Fruit fly (Drosophila melanogaster): Measurements from ENCODE around the gene sob.

DNA sequence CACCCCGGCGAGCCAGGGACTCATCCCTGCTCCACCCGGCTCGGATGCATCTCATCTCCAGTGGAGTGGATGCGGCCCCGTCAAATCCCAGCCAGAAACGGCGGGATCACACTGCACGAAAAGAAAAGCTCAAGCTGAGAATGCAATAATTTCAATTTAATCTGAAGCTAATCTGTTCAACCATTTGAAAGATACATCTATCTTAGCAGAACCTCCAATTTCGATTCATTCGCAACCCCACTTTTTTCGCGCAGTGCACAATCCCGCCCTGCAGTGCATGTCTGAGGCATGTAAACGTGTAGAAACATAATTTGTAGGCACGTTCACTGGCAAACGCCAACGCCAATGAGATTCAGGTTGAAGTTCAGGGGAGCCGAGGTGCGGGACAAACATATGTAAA lies 17.9 kb upstream of the sob start:
- TF ChIP-seq pad (GFP tag; optimal IDR thresholded peaks at IDR 0.05): no peak
- TF ChIP-seq Mnt (GFP tag; optimal IDR thresholded peaks at IDR 0.05): no peak
- TF ChIP-seq ovo (GFP tag; optimal IDR thresholded peaks at IDR 0.05): no peak
- TF ChIP-seq tj (GFP tag; optimal IDR thresholded peaks at IDR 0.05): no peak
- TF ChIP-seq CG33017 (tag; optimal IDR thresholded peaks at IDR 0.05): no peak
- no peak for TF ChIP-seq CG11617 (GFP tag; optimal IDR thresholded peaks at IDR 0.05)
- no peak for TF ChIP-seq CG7045 (GFP tag; optimal IDR thresholded peaks at IDR 0.05)
